Fruit fly (Drosophila melanogaster): ENCODE measurements around the gene CG9109.

CG9109 gene

dm6 chr2L:6046865-6047264 lies 12.6 kb upstream of the CG9109 start:
- TF ChIP-seq Mnt (GFP tag; optimal IDR thresholded peaks at IDR 0.05) (no peak), Clk (GFP tag; optimal IDR thresholded peaks at IDR 0.05) (no peak), cnc (optimal IDR thresholded peaks at IDR 0.05) (no peak), ovo (GFP tag; optimal IDR thresholded peaks at IDR 0.05) (no peak), CG7101 (tag; optimal IDR thresholded peaks at IDR 0.05) (no peak), CG14711 (tag; optimal IDR thresholded peaks at IDR 0.05) (no peak)

dm6 chr2L:6045972-6046718 lies 11.9 kb upstream of the CG9109 start, which contains the start of gene Pfas:
Pfas (minus strand) TSS chr2L:6046050.
- peak; percentile 72 for TF ChIP-seq Hr96 (GFP tag; optimal IDR thresholded peaks at IDR 0.05)
- peak; percentile 69 for TF ChIP-seq cic (GFP tag; optimal IDR thresholded peaks at IDR 0.05)
- peak; percentile 85 for TF ChIP-seq Mnt (GFP tag; optimal IDR thresholded peaks at IDR 0.05)
- no peak for TF ChIP-seq kay (GFP tag; ENCODE audit: borderline replicate concordance)
- peak; percentile 97 for TF ChIP-seq tj (GFP tag; optimal IDR thresholded peaks at IDR 0.05)
- TF ChIP-seq CG1620 (GFP tag; optimal IDR thresholded peaks at IDR 0.05): peak; percentile 69
- no peak for TF ChIP-seq toe (GFP tag; optimal IDR thresholded peaks at IDR 0.05)
- peak; percentile 89 for TF ChIP-seq Crg-1 (GFP tag; optimal IDR thresholded peaks at IDR 0.05)
- TF ChIP-seq CG7045 (GFP tag; optimal IDR thresholded peaks at IDR 0.05): peak; percentile 38
- TF ChIP-seq CG33017 (tag; optimal IDR thresholded peaks at IDR 0.05): peak; percentile 76
- TF ChIP-seq cnc (optimal IDR thresholded peaks at IDR 0.05): no peak
- no peak for TF ChIP-seq ovo (GFP tag; optimal IDR thresholded peaks at IDR 0.05)
- peak; percentile 12 for TF ChIP-seq Clk (GFP tag; optimal IDR thresholded peaks at IDR 0.05)
- TF ChIP-seq CG5204 (GFP tag; optimal IDR thresholded peaks at IDR 0.05): no peak
- peak; percentile 73 for TF ChIP-seq CG11617 (GFP tag; optimal IDR thresholded peaks at IDR 0.05)
- TF ChIP-seq CG7101 (tag; optimal IDR thresholded peaks at IDR 0.05): peak; percentile 85
- peak; percentile 75 for TF ChIP-seq CG14711 (tag; optimal IDR thresholded peaks at IDR 0.05)
- TF ChIP-seq CG12768 (GFP tag; optimal IDR thresholded peaks at IDR 0.05): peak; percentile 62
- TF ChIP-seq pad (GFP tag; optimal IDR thresholded peaks at IDR 0.05): peak; percentile 100
- peak; percentile 62 for TF ChIP-seq bab1 (GFP tag; optimal IDR thresholded peaks at IDR 0.05)

- TF ChIP-seq Crg-1 (GFP tag; optimal IDR thresholded peaks at IDR 0.05) (no peak), kay (GFP tag; ENCODE audit: borderline replicate concordance) (no peak), CG7045 (GFP tag; optimal IDR thresholded peaks at IDR 0.05) (no peak), Mnt (GFP tag; optimal IDR thresholded peaks at IDR 0.05) (no peak), CG11617 (GFP tag; optimal IDR thresholded peaks at IDR 0.05) (no peak), Clk (GFP tag; optimal IDR thresholded peaks at IDR 0.05) (no peak), CG14711 (tag; optimal IDR thresholded peaks at IDR 0.05) (no peak), toe (GFP tag; optimal IDR thresholded peaks at IDR 0.05) (no peak), CG1620 (GFP tag; optimal IDR thresholded peaks at IDR 0.05) (no peak), cnc (optimal IDR thresholded peaks at IDR 0.05) (no peak), bab1 (GFP tag; optimal IDR thresholded peaks at IDR 0.05) (no peak), ovo (GFP tag; optimal IDR thresholded peaks at IDR 0.05) (no peak)
These were observed 11.3 kb upstream of the CG9109 start for dm6 chr2L:6045484-6045883.

dm6 chr2L:6037830-6038229 lies 3.6 kb upstream of the CG9109 start, which contains the start of the genes CG9117 and CG31643:
CG9117 (minus strand) TSS chr2L:6037902.
CG31643 (plus strand) TSS chr2L:6038117.
- no peak for TF ChIP-seq kay (GFP tag; ENCODE audit: borderline replicate concordance)
- TF ChIP-seq bab1 (GFP tag; optimal IDR thresholded peaks at IDR 0.05): peak; percentile 90
- TF ChIP-seq CG7045 (GFP tag; optimal IDR thresholded peaks at IDR 0.05): peak; percentile 40
- TF ChIP-seq CG5204 (GFP tag; optimal IDR thresholded peaks at IDR 0.05): peak; percentile 49
- peak; percentile 66 for TF ChIP-seq Crg-1 (GFP tag; optimal IDR thresholded peaks at IDR 0.05)
- TF ChIP-seq cic (GFP tag; optimal IDR thresholded peaks at IDR 0.05): peak; percentile 36
- TF ChIP-seq CG11617 (GFP tag; optimal IDR thresholded peaks at IDR 0.05): peak; percentile 81
- TF ChIP-seq Mnt (GFP tag; optimal IDR thresholded peaks at IDR 0.05): peak; percentile 78
- TF ChIP-seq CG14711 (tag; optimal IDR thresholded peaks at IDR 0.05): peak; percentile 100
- TF ChIP-seq CG1620 (GFP tag; optimal IDR thresholded peaks at IDR 0.05): no peak
- TF ChIP-seq Clk (GFP tag; optimal IDR thresholded peaks at IDR 0.05): no peak
- peak in 1 of 2 experiments; percentile 17 for TF ChIP-seq cnc (optimal IDR thresholded peaks at IDR 0.05)
- TF ChIP-seq pad (GFP tag; optimal IDR thresholded peaks at IDR 0.05): peak; percentile 35
- TF ChIP-seq CG33017 (tag; optimal IDR thresholded peaks at IDR 0.05): peak; percentile 62
- peak; percentile 47 for TF ChIP-seq Hr96 (GFP tag; optimal IDR thresholded peaks at IDR 0.05)
- TF ChIP-seq ovo (GFP tag; optimal IDR thresholded peaks at IDR 0.05): peak; percentile 14
- peak; percentile 66 for TF ChIP-seq CG12768 (GFP tag; optimal IDR thresholded peaks at IDR 0.05)
- TF ChIP-seq CG7101 (tag; optimal IDR thresholded peaks at IDR 0.05): peak; percentile 79
- TF ChIP-seq toe (GFP tag; optimal IDR thresholded peaks at IDR 0.05): no peak
- TF ChIP-seq tj (GFP tag; optimal IDR thresholded peaks at IDR 0.05): peak; percentile 73

- TF ChIP-seq Clk (GFP tag; optimal IDR thresholded peaks at IDR 0.05) (no peak), bab1 (GFP tag; optimal IDR thresholded peaks at IDR 0.05) (peak; percentile 56), cic (GFP tag; optimal IDR thresholded peaks at IDR 0.05) (no peak), CG1620 (GFP tag; optimal IDR thresholded peaks at IDR 0.05) (no peak), CG7045 (GFP tag; optimal IDR thresholded peaks at IDR 0.05) (no peak), tj (GFP tag; optimal IDR thresholded peaks at IDR 0.05) (peak; percentile 39), Crg-1 (GFP tag; optimal IDR thresholded peaks at IDR 0.05) (no peak), Hr96 (GFP tag; optimal IDR thresholded peaks at IDR 0.05) (no peak), CG11617 (GFP tag; optimal IDR thresholded peaks at IDR 0.05) (no peak), cnc (optimal IDR thresholded peaks at IDR 0.05) (no peak)
These were observed 2.5 kb upstream of the CG9109 start, which contains the start of gene mtm for dm6 chr2L:6036710-6037109. mtm (minus strand) TSS chr2L:6037015.

dm6 chr2L:6035155-6035554 lies 932 bp upstream of the CG9109 start:
- TF ChIP-seq ovo (GFP tag; optimal IDR thresholded peaks at IDR 0.05): no peak
- no peak for TF ChIP-seq CG7101 (tag; optimal IDR thresholded peaks at IDR 0.05)
- TF ChIP-seq Hr96 (GFP tag; optimal IDR thresholded peaks at IDR 0.05): no peak
- TF ChIP-seq cic (GFP tag; optimal IDR thresholded peaks at IDR 0.05): no peak
- no peak for TF ChIP-seq tj (GFP tag; optimal IDR thresholded peaks at IDR 0.05)
- TF ChIP-seq toe (GFP tag; optimal IDR thresholded peaks at IDR 0.05): no peak
- no peak for TF ChIP-seq CG12768 (GFP tag; optimal IDR thresholded peaks at IDR 0.05)
- TF ChIP-seq CG7045 (GFP tag; optimal IDR thresholded peaks at IDR 0.05): no peak

All from whole organism, adult.